Worm (Caenorhabditis elegans) whole organism, young adult: ENCODE measurements around the gene T04A11.1.

Experiments used
- B0019.2 ChIP-seq: fragments of 200-800 bp; sonication (Bioruptor generic); conservative IDR thresholded peaks from 2 replicates; pipeline ENCODE4 v1.3.6; 2022; ENCODE audit warnings: missing genetic modification reagents, missing genetic modification characterization, missing compliant biosample characterization
- hsf-1 ChIP-seq: fragments of 200-800 bp; sonication (Bioruptor generic); IDR thresholded peaks from 2 replicates; pipeline ENCODE4 v1.3.6; 2022; ENCODE audit warnings: missing genetic modification reagents, missing genetic modification characterization, missing compliant biosample characterization
- let-526 ChIP-seq: fragments of 200-800 bp; sonication (Bioruptor generic); IDR thresholded peaks from 2 replicates; pipeline ENCODE4 v1.3.6; 2022; ENCODE audit warnings: missing genetic modification reagents, missing genetic modification characterization, missing compliant biosample characterization
- pha-4 ChIP-seq: fragments of 150-350 bp; sonication (generic microtip); optimal IDR thresholded peaks from 2 replicates; lab custom pipeline; 2014; ENCODE audit warnings: missing biosample characterization, missing genetic modification reagents, missing genetic modification characterization

DNA sequence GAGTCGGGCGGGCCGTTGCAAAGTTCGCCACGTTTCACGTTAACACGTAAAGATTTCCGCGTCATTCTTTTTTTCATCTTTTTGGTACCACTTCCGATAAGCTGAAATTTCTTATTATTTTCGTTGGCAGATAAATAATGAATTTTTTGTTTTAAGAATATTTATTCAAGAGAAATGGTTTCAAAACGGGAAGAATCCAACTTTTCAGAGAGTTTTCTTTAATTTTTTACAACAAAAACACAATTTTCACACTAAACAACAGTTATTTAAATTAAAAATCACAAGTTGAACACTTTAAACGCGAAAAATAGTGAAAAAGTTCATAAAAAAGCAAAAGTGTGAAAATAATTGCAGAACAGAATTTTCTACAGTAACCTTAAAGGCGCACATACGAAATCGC is 22.7 kb downstream of the T04A11.1 start, which contains the start of gene spe-44:
- TF ChIP-seq B0019.2 (GFP tag; lab: Robert Waterston, UW): no peak
- TF ChIP-seq pha-4 (tag; lab: Kevin White, UChicago): no peak
- no peak for TF ChIP-seq let-526 (GFP tag; lab: Robert Waterston, UW)
- no peak for TF ChIP-seq hsf-1 (GFP tag; lab: Robert Waterston, UW)
